Fruit fly (Drosophila melanogaster): Measurements from ENCODE around the gene CG14340.

CG14340 gene

DNA sequence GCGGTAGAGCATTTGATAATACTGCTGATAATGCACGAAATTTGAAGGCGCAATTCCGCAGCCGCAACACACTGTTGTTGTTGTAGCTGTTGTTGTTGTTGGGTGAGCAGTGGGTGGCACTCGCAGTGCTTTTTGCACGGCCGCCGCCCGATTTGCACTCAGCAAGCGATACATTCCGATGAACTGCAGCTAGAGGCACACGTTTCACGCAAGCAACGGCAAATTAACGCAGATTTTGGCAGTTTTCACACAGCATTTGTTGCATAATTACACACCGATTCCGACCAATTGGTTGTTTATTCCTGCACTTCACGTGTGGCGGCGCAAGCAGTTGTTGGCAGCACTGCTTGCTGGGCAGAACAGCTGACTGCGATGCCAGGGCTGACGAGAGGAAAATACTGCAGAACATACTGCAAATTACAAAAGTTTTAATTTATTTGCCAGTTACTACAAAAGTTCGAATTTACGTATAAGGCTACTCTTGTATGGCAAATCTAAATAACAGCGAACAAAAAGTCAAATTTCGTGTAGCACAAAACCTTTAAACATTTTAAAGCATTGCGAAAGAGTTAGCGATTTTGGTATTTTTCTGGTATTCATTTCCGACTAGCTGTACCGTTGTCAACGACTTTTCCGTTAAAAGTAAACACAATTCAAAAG lies 4.6 kb upstream of the CG14340 start, which contains the start of the genes PolrMT and CG14339:
Gene PolrMT, minus strand, starts transcription at position 345 of the 660 bp plus-strand sequence.
Gene CG14339, plus strand, starts transcription at position 512 of the 660 bp plus-strand sequence.
- TF ChIP-seq Dfd (GFP tag; optimal IDR thresholded peaks at IDR 0.05) (no peak), br (GFP tag; optimal IDR thresholded peaks at IDR 0.05) (no peak), Hnf4 (GFP tag; optimal IDR thresholded peaks at IDR 0.05) (no peak), psq (GFP tag; optimal IDR thresholded peaks at IDR 0.05) (no peak), Mio (GFP tag; optimal IDR thresholded peaks at IDR 0.05) (no peak), Vsx2 (GFP tag; optimal IDR thresholded peaks at IDR 0.05; ENCODE audit: partially characterized antibody) (no peak), fru (GFP tag; optimal IDR thresholded peaks at IDR 0.05) (no peak), Rel (GFP tag; optimal IDR thresholded peaks at IDR 0.05) (no peak), Rel (tag; optimal IDR thresholded peaks at IDR 0.05) (peak; percentile 36), CG32264 (GFP tag; optimal IDR thresholded peaks at IDR 0.05) (no peak), Sp1 (GFP tag; optimal IDR thresholded peaks at IDR 0.05) (no peak), rgr (GFP tag; optimal IDR thresholded peaks at IDR 0.05) (peak; percentile 27), lola (GFP tag; optimal IDR thresholded peaks at IDR 0.05) (no peak), pan (optimal IDR thresholded peaks at IDR 0.05) (no peak), N (GFP tag; optimal IDR thresholded peaks at IDR 0.05) (peak; percentile 51), brk (GFP tag; optimal IDR thresholded peaks at IDR 0.05) (no peak), Myc (optimal IDR thresholded peaks at IDR 0.05) (peak; percentile 6), dsf (GFP tag; optimal IDR thresholded peaks at IDR 0.05; ENCODE audit: borderline replicate concordance) (no peak), GATAd (GFP tag; optimal IDR thresholded peaks at IDR 0.05) (no peak), tai (GFP tag; optimal IDR thresholded peaks at IDR 0.05) (no peak)

DNA sequence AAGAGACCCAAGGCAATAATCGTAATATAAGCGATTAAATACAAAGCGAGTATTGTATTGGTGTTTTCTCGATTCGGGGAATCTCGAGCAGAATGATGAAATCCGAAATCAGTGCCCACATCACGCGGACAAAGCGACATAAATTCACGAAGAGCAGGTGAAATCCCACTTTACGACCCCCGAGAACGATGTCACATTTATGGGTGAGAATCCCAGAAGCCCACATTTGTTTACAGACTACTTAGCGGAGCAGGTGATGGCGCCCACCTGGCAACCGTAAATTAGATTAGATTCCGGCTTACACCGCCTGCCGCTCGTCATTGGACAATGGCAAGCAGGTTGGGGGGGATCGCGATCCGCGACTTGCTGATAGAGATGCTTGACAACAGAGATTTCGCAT lies 1.5 kb downstream of the CG14340 start:
- no peak for TF ChIP-seq lola (GFP tag; optimal IDR thresholded peaks at IDR 0.05)
- no peak for TF ChIP-seq Rel (GFP tag; optimal IDR thresholded peaks at IDR 0.05)
- TF ChIP-seq Rel (tag; optimal IDR thresholded peaks at IDR 0.05) = peak; percentile 84
- no peak for TF ChIP-seq dsf (GFP tag; optimal IDR thresholded peaks at IDR 0.05; ENCODE audit: borderline replicate concordance)

DNA sequence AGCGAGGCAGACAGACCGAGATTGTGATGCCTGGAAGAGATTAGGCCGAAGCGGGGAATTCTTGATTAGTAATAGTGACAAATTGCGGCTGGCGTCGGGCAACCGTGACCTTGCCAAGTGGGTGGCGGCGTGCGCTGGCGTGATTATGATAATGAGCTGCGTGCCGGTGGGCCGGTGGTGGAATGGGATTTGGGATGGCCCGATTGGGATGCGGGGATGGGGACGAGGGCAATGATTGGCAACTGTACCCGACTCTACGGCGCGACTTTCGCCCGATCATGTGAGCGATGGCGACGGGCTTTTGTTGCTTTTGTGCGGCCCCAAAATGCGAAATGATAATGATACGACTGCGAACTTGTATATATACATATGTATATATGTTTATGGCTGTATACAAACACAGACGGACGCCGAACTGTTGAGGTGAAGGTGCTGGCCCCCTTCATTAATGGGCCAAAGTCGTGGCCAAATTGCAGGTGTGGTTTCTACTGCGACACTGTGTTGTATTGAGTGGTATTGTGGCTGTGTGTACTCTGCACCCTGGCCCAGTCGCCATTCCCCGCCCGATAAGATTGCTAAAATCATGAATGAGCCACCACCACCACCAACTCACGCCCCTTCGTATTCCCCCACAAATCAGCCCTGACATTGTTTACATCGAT lies 4.1 kb downstream of the CG14340 start:
- TF ChIP-seq OdsH (GFP tag; optimal IDR thresholded peaks at IDR 0.05) (no peak), pan (optimal IDR thresholded peaks at IDR 0.05) (no peak), sage (GFP tag; optimal IDR thresholded peaks at IDR 0.05) (no peak), jim (GFP tag; optimal IDR thresholded peaks at IDR 0.05) (no peak), Abd-B (GFP tag; optimal IDR thresholded peaks at IDR 0.05) (no peak), Hnf4 (GFP tag; optimal IDR thresholded peaks at IDR 0.05) (peak; percentile 76), psq (GFP tag; optimal IDR thresholded peaks at IDR 0.05) (no peak), tai (GFP tag; optimal IDR thresholded peaks at IDR 0.05) (no peak), dl (GFP tag; optimal IDR thresholded peaks at IDR 0.05; ENCODE audit: insufficient read depth in 1 of 2, partially characterized antibody in 2 of 2) (no peak), foxo (GFP tag; optimal IDR thresholded peaks at IDR 0.05) (peak in 1 of 2 experiments; percentile 2), Jra (GFP tag; optimal IDR thresholded peaks at IDR 0.05) (peak; percentile 48), woc (GFP tag; optimal IDR thresholded peaks at IDR 0.05) (no peak), Mio (GFP tag; optimal IDR thresholded peaks at IDR 0.05) (no peak), usp (GFP tag; optimal IDR thresholded peaks at IDR 0.05) (no peak), CrebA (GFP tag; optimal IDR thresholded peaks at IDR 0.05; ENCODE audit: borderline replicate concordance) (no peak), CG32264 (GFP tag; optimal IDR thresholded peaks at IDR 0.05) (no peak), Sp1 (GFP tag; optimal IDR thresholded peaks at IDR 0.05) (no peak), HLH106 (tag; optimal IDR thresholded peaks at IDR 0.05) (no peak), Myc (optimal IDR thresholded peaks at IDR 0.05) (no peak), dmrt93B (GFP tag; optimal IDR thresholded peaks at IDR 0.05) (no peak), Dif (GFP tag; optimal IDR thresholded peaks at IDR 0.05; ENCODE audit: partially characterized antibody) (no peak), Vsx2 (GFP tag; optimal IDR thresholded peaks at IDR 0.05; ENCODE audit: partially characterized antibody) (no peak), Dfd (GFP tag; optimal IDR thresholded peaks at IDR 0.05) (no peak), brk (GFP tag; optimal IDR thresholded peaks at IDR 0.05) (no peak), h (GFP tag; optimal IDR thresholded peaks at IDR 0.05) (peak; percentile 67), Hr83 (GFP tag; optimal IDR thresholded peaks at IDR 0.05; ENCODE audit: poor library complexity, severe bottlenecking) (no peak), CG9705 (GFP tag; optimal IDR thresholded peaks at IDR 0.05) (no peak), N (GFP tag; optimal IDR thresholded peaks at IDR 0.05) (no peak), br (GFP tag; optimal IDR thresholded peaks at IDR 0.05) (peak; percentile 19), rgr (GFP tag; optimal IDR thresholded peaks at IDR 0.05) (no peak), ey (GFP tag; optimal IDR thresholded peaks at IDR 0.05) (no peak), sv (GFP tag; optimal IDR thresholded peaks at IDR 0.05) (no peak), dsf (GFP tag; optimal IDR thresholded peaks at IDR 0.05; ENCODE audit: borderline replicate concordance) (no peak), lola (GFP tag; optimal IDR thresholded peaks at IDR 0.05) (no peak), fru (GFP tag; optimal IDR thresholded peaks at IDR 0.05) (peak; percentile 24), Hr78 (GFP tag; optimal IDR thresholded peaks at IDR 0.05) (no peak), Rel (GFP tag; optimal IDR thresholded peaks at IDR 0.05) (peak; percentile 58), Rel (tag; optimal IDR thresholded peaks at IDR 0.05) (peak; percentile 74), GATAd (GFP tag; optimal IDR thresholded peaks at IDR 0.05) (no peak)
